Worm (Caenorhabditis elegans) whole organism, early embryonic: Measurements from ENCODE around the gene ddx-15.

Source experiments
- F13C5.2 ChIP-seq: sonication (generic microtip); optimal IDR thresholded peaks from 2 replicates; lab custom pipeline; 2017; ENCODE audit warnings: mild to moderate bottlenecking, missing genetic modification characterization, inconsistent platforms, missing compliant biosample characterization
- aly-1 ChIP-seq: sonication (generic microtip); optimal IDR thresholded peaks from 2 replicates; lab custom pipeline; 2016; ENCODE audit warnings: missing genetic modification characterization, missing compliant biosample characterization
- ama-1 ChIP-seq: fragments of 150-350 bp; optimal IDR thresholded peaks from 2 replicates; lab custom pipeline; 2014
- ceh-36 ChIP-seq: sonication (generic microtip); optimal IDR thresholded peaks from 2 replicates; lab custom pipeline; 2016; ENCODE audit warnings: missing genetic modification characterization, inconsistent platforms, missing compliant biosample characterization
- flt-1 ChIP-seq: fragments of 200-800 bp; sonication (Bioruptor generic); IDR thresholded peaks from 2 replicates; pipeline ENCODE4 v1.3.6; 2022; ENCODE audit warnings: missing genetic modification characterization, missing compliant biosample characterization
- hmbx-1 ChIP-seq: sonication (generic microtip); optimal IDR thresholded peaks from 2 replicates; lab custom pipeline; 2016; ENCODE audit warnings: mild to moderate bottlenecking, missing genetic modification characterization, missing compliant biosample characterization
- hmg-4 ChIP-seq: fragments of 200-800 bp; sonication (Bioruptor generic); optimal IDR thresholded peaks from 2 replicates; lab custom pipeline; 2018; ENCODE audit warnings: mild to moderate bottlenecking, missing genetic modification characterization, missing compliant biosample characterization
- hnd-1 ChIP-seq: sonication (generic microtip); optimal IDR thresholded peaks from 2 replicates; lab custom pipeline; 2016; ENCODE audit warnings: missing genetic modification characterization, missing compliant biosample characterization
- pes-1 ChIP-seq: fragments of 200-800 bp; sonication (Bioruptor generic); IDR thresholded peaks from 2 replicates; pipeline ENCODE4 v1.3.6; 2022; ENCODE audit warnings: missing genetic modification reagents, missing genetic modification characterization, missing compliant biosample characterization
- scrt-1 ChIP-seq: fragments of 200-800 bp; sonication (Bioruptor generic); IDR thresholded peaks from 2 replicates; pipeline ENCODE4 v1.3.6; 2022; ENCODE audit warnings: missing genetic modification characterization, missing compliant biosample characterization
- sea-1 ChIP-seq: fragments of 200-800 bp; sonication (Bioruptor generic); conservative IDR thresholded peaks from 2 replicates; pipeline ENCODE4 v1.3.6; 2022; ENCODE audit warnings: missing genetic modification characterization, missing compliant biosample characterization
- tbx-11 ChIP-seq: fragments of 200-800 bp; sonication (Bioruptor generic); IDR thresholded peaks from 2 replicates; pipeline ENCODE4 v1.3.6; 2022; ENCODE audit warnings: missing genetic modification characterization, missing compliant biosample characterization
- tbx-37 ChIP-seq: fragments of 200-800 bp; sonication (Bioruptor generic); conservative IDR thresholded peaks from 2 replicates; pipeline ENCODE4 v1.3.6; 2022; ENCODE audit warnings: missing genetic modification reagents, missing genetic modification characterization, missing compliant biosample characterization
- tra-4 ChIP-seq: sonication (generic microtip); optimal IDR thresholded peaks from 2 replicates; lab custom pipeline; 2017; ENCODE audit warnings: missing genetic modification characterization, missing compliant biosample characterization

- TF ChIP-seq scrt-1 (GFP tag; lab: Robert Waterston, UW): no peak
- no peak for TF ChIP-seq ceh-36
- no peak for TF ChIP-seq ama-1 (lab: Kevin White, UChicago)
- TF ChIP-seq F13C5.2 (tag; lab: Kevin White, UChicago): no peak
- TF ChIP-seq aly-1 (tag; lab: Kevin White, UChicago): no peak
- TF ChIP-seq tbx-37 (GFP tag; lab: Robert Waterston, UW): no peak
- no peak for TF ChIP-seq pes-1 (GFP tag; lab: Robert Waterston, UW)
- no peak for TF ChIP-seq flt-1 (GFP tag; lab: Robert Waterston, UW)
- no peak for TF ChIP-seq sea-1
- no peak for TF ChIP-seq hmbx-1 (tag; lab: Kevin White, UChicago)
- TF ChIP-seq tbx-11 (GFP tag; lab: Robert Waterston, UW): no peak
- no peak for TF ChIP-seq tra-4 (tag; lab: Kevin White, UChicago)
- TF ChIP-seq hnd-1 (tag; lab: Kevin White, UChicago): no peak
- TF ChIP-seq hmg-4: no peak
These were observed 31.9 kb upstream of the ddx-15 start for ce11 chrIII:5623418-5623817.
